Fruit fly (Drosophila melanogaster) whole organism, adult: ENCODE data around the gene tst.
A peak's percentile ranks its signal among the peaks of the same experiment; 100 is the strongest.

ENCODE experiments used
- CG11617 ChIP-seq: fragments of 200-800 bp; sonication (Bioruptor generic); optimal IDR thresholded peaks from 2 replicates; lab custom pipeline; 2017; ENCODE audit warnings: mild to moderate bottlenecking, missing biosample characterization, missing genetic modification reagents, missing genetic modification characterization
- CG12768 ChIP-seq: fragments of 200-800 bp; sonication (Bioruptor generic); optimal IDR thresholded peaks from 2 replicates; lab custom pipeline; 2017; ENCODE audit warnings: missing biosample characterization, missing genetic modification characterization, mild to moderate bottlenecking, moderate library complexity, missing genetic modification reagents
- CG14711 ChIP-seq: fragments of 200-800 bp; sonication (Bioruptor generic); optimal IDR thresholded peaks from 2 replicates; lab custom pipeline; 2018; ENCODE audit warnings: missing biosample characterization, mild to moderate bottlenecking, missing genetic modification characterization, moderate library complexity
- CG1620 ChIP-seq: fragments of 200-800 bp; sonication (Bioruptor generic); optimal IDR thresholded peaks from 2 replicates; lab custom pipeline; 2016; ENCODE audit warnings: missing biosample characterization, missing genetic modification characterization
- CG33017 ChIP-seq: fragments of 200-800 bp; sonication (Bioruptor generic); optimal IDR thresholded peaks from 2 replicates; lab custom pipeline; 2018; ENCODE audit warnings: missing biosample characterization, mild to moderate bottlenecking, missing genetic modification characterization, moderate library complexity
- CG5204 ChIP-seq: fragments of 200-800 bp; sonication (Bioruptor generic); optimal IDR thresholded peaks from 2 replicates; lab custom pipeline; 2016; ENCODE audit warnings: missing biosample characterization, missing genetic modification characterization
- CG7045 ChIP-seq: fragments of 200-800 bp; sonication (Bioruptor generic); optimal IDR thresholded peaks from 2 replicates; lab custom pipeline; 2017; ENCODE audit warnings: missing biosample characterization, mild to moderate bottlenecking, missing genetic modification characterization
- CG7101 ChIP-seq: fragments of 200-800 bp; sonication (Bioruptor generic); optimal IDR thresholded peaks from 2 replicates; lab custom pipeline; 2018; ENCODE audit warnings: missing biosample characterization, mild to moderate bottlenecking, missing genetic modification characterization, moderate library complexity
- Clk ChIP-seq: fragments of 200-800 bp; sonication (Bioruptor generic); optimal IDR thresholded peaks from 2 replicates; lab custom pipeline; 2017; ENCODE audit warnings: missing biosample characterization, missing genetic modification characterization
- Crg-1 ChIP-seq: fragments of 200-800 bp; sonication (Bioruptor generic); optimal IDR thresholded peaks from 2 replicates; lab custom pipeline; 2016; ENCODE audit warnings: missing biosample characterization, missing genetic modification characterization
- Hr96 ChIP-seq: fragments of 200-800 bp; sonication (Bioruptor generic); optimal IDR thresholded peaks from 2 replicates; lab custom pipeline; 2016; ENCODE audit warnings: missing biosample characterization, missing genetic modification characterization
- Mnt ChIP-seq: fragments of 200-800 bp; sonication (Bioruptor generic); optimal IDR thresholded peaks from 2 replicates; lab custom pipeline; 2016; ENCODE audit warnings: missing biosample characterization, mild to moderate bottlenecking, missing genetic modification characterization
- bab1 ChIP-seq: fragments of 200-800 bp; sonication (Bioruptor generic); optimal IDR thresholded peaks from 3 replicates; lab custom pipeline; 2019; ENCODE audit warnings: missing biosample characterization, mild to moderate bottlenecking, missing genetic modification characterization, moderate library complexity
- cic ChIP-seq: fragments of 200-800 bp; sonication (Bioruptor generic); optimal IDR thresholded peaks from 2 replicates; lab custom pipeline; 2017; ENCODE audit warnings: missing biosample characterization, mild to moderate bottlenecking, missing genetic modification characterization, moderate library complexity
- cnc ChIP-seq, 2 experiments: fragments of >200 bp; optimal IDR thresholded peaks; 2 replicates each; lab custom pipeline; 2017
- kay ChIP-seq: fragments of 200-800 bp; sonication (Bioruptor generic); peaks from one replicate; lab custom pipeline; 2016; ENCODE audit warnings: missing biosample characterization, missing genetic modification characterization, borderline replicate concordance
- ovo ChIP-seq: fragments of 200-800 bp; sonication (Bioruptor generic); optimal IDR thresholded peaks from 2 replicates; lab custom pipeline; 2016; ENCODE audit warnings: missing biosample characterization, missing genetic modification characterization
- pad ChIP-seq: fragments of 200-800 bp; sonication (Bioruptor generic); optimal IDR thresholded peaks from 3 replicates; lab custom pipeline; 2017; ENCODE audit warnings: missing biosample characterization, missing genetic modification characterization, mild to moderate bottlenecking, moderate library complexity, missing genetic modification reagents
- tj ChIP-seq: fragments of 200-800 bp; sonication (Bioruptor generic); optimal IDR thresholded peaks from 3 replicates; lab custom pipeline; 2017; ENCODE audit warnings: missing biosample characterization, mild to moderate bottlenecking, missing genetic modification characterization, moderate library complexity
- toe ChIP-seq: fragments of 200-800 bp; sonication (Bioruptor generic); optimal IDR thresholded peaks from 2 replicates; lab custom pipeline; 2016; ENCODE audit warnings: missing biosample characterization, missing genetic modification characterization

Gene tst

dm6 chr3R:23763622-23764273 is 8.9 kb downstream of the tst start, which contains the start of gene Lsd-1:
Lsd-1 (plus strand) TSS chr3R:23763857.
- peak; percentile 5 for TF ChIP-seq tj
- peak; percentile 63 for TF ChIP-seq CG12768
- TF ChIP-seq Mnt (GFP tag; lab: Kevin White, UChicago) = peak; percentile 0
- no peak for TF ChIP-seq cnc (optimal IDR thresholded peaks at IDR 0.05; lab: Kevin White, UChicago)
- TF ChIP-seq CG33017 (tag; lab: Kevin White, UChicago) = peak; percentile 31
- TF ChIP-seq kay (GFP tag; lab: Kevin White, UChicago) = no peak
- TF ChIP-seq cic = peak; percentile 69
- peak; percentile 15 for TF ChIP-seq CG7101 (tag; lab: Kevin White, UChicago)
- peak; percentile 47 for TF ChIP-seq CG14711 (tag; lab: Kevin White, UChicago)

- TF ChIP-seq CG5204 (GFP tag; lab: Kevin White, UChicago) = no peak
- TF ChIP-seq CG7045 (GFP tag; lab: Kevin White, UChicago) = no peak
- peak; percentile 76 for TF ChIP-seq kay (GFP tag; lab: Kevin White, UChicago)
- peak; percentile 68 for TF ChIP-seq CG1620 (GFP tag; lab: Kevin White, UChicago)
- TF ChIP-seq Mnt (GFP tag; lab: Kevin White, UChicago) = peak; percentile 3
- peak; percentile 43 for TF ChIP-seq Crg-1 (GFP tag; lab: Kevin White, UChicago)
- TF ChIP-seq bab1 (GFP tag; lab: Kevin White, UChicago) = peak; percentile 19
- TF ChIP-seq pad (GFP tag; lab: Kevin White, UChicago) = peak; percentile 34
Observed at dm6 chr3R:23763015-23763414, 9.6 kb downstream of the tst start, which contains the start of gene udt. udt (minus strand) TSS chr3R:23763263.

dm6 chr3R:23760219-23761018 is 12.2 kb downstream of the tst start, which contains the start of gene SdhD:
SdhD (minus strand) TSS chr3R:23760600.
- TF ChIP-seq ovo (GFP tag; lab: Kevin White, UChicago) (peak; percentile 0), pad (GFP tag; lab: Kevin White, UChicago) (peak; percentile 47), CG11617 (GFP tag; lab: Kevin White, UChicago) (peak; percentile 37), CG5204 (GFP tag; lab: Kevin White, UChicago) (no peak), cic (peak; percentile 24), cnc (optimal IDR thresholded peaks at IDR 0.05; lab: Kevin White, UChicago) (no peak), Crg-1 (GFP tag; lab: Kevin White, UChicago) (peak; percentile 40), Mnt (GFP tag; lab: Kevin White, UChicago) (peak; percentile 48), CG7101 (tag; lab: Kevin White, UChicago) (peak; percentile 57), tj (no peak), bab1 (GFP tag; lab: Kevin White, UChicago) (peak; percentile 70), kay (GFP tag; lab: Kevin White, UChicago) (peak; percentile 93), CG7045 (GFP tag; lab: Kevin White, UChicago) (no peak), CG14711 (tag; lab: Kevin White, UChicago) (peak; percentile 55), CG33017 (tag; lab: Kevin White, UChicago) (peak; percentile 46), Hr96 (no peak), Clk (GFP tag; lab: Kevin White, UChicago) (no peak), CG12768 (peak; percentile 64), toe (peak; percentile 9), CG1620 (GFP tag; lab: Kevin White, UChicago) (peak; percentile 60)

dm6 chr3R:23757912-23758607 is 14.6 kb downstream of the tst start, which contains the start of the genes PTPMT1 and Hrd3:
PTPMT1 (plus strand) TSS chr3R:23758339.
Hrd3 (minus strand) TSS chr3R:23758557.
- TF ChIP-seq toe (peak; percentile 99), CG14711 (tag; lab: Kevin White, UChicago) (peak; percentile 94), ovo (GFP tag; lab: Kevin White, UChicago) (peak; percentile 95), Hr96 (peak; percentile 98), cnc (optimal IDR thresholded peaks at IDR 0.05; lab: Kevin White, UChicago) (no peak), bab1 (GFP tag; lab: Kevin White, UChicago) (peak; percentile 96), CG7045 (GFP tag; lab: Kevin White, UChicago) (peak; percentile 99), CG1620 (GFP tag; lab: Kevin White, UChicago) (peak; percentile 99), cic (peak; percentile 88), tj (peak; percentile 93), CG33017 (tag; lab: Kevin White, UChicago) (peak; percentile 97), Crg-1 (GFP tag; lab: Kevin White, UChicago) (peak; percentile 98), Clk (GFP tag; lab: Kevin White, UChicago) (peak; percentile 97), kay (GFP tag; lab: Kevin White, UChicago) (no peak), CG5204 (GFP tag; lab: Kevin White, UChicago) (peak; percentile 99), CG7101 (tag; lab: Kevin White, UChicago) (peak; percentile 98), CG12768 (peak; percentile 99), Mnt (GFP tag; lab: Kevin White, UChicago) (peak; percentile 95), CG11617 (GFP tag; lab: Kevin White, UChicago) (peak; percentile 100), pad (GFP tag; lab: Kevin White, UChicago) (peak; percentile 95)

- TF ChIP-seq CG7045 (GFP tag; lab: Kevin White, UChicago) (peak; percentile 55), Crg-1 (GFP tag; lab: Kevin White, UChicago) (peak; percentile 81), CG33017 (tag; lab: Kevin White, UChicago) (peak; percentile 59), cnc (optimal IDR thresholded peaks at IDR 0.05; lab: Kevin White, UChicago) (peak; percentile 56 to 92), pad (GFP tag; lab: Kevin White, UChicago) (peak; percentile 77), tj (no peak), CG7101 (tag; lab: Kevin White, UChicago) (peak; percentile 80), bab1 (GFP tag; lab: Kevin White, UChicago) (peak; percentile 67), cic (peak; percentile 37), CG12768 (peak; percentile 86), Clk (GFP tag; lab: Kevin White, UChicago) (peak; percentile 40), kay (GFP tag; lab: Kevin White, UChicago) (no peak), CG5204 (GFP tag; lab: Kevin White, UChicago) (no peak), ovo (GFP tag; lab: Kevin White, UChicago) (peak; percentile 12), CG1620 (GFP tag; lab: Kevin White, UChicago) (peak; percentile 82), Mnt (GFP tag; lab: Kevin White, UChicago) (peak; percentile 68), CG14711 (tag; lab: Kevin White, UChicago) (peak; percentile 75), CG11617 (GFP tag; lab: Kevin White, UChicago) (peak; percentile 70), toe (peak; percentile 26), Hr96 (no peak)
Observed at dm6 chr3R:23752728-23753127, 19.9 kb downstream of the tst start, which contains the start of the genes RanBP3 and Rpt5. RanBP3 (minus strand) TSS chr3R:23752834. Rpt5 (plus strand) TSS chr3R:23752876.
